Fruit fly (Drosophila melanogaster) whole organism, pupa: ENCODE data around the gene CG5342.

Experiments used
- CG10348 ChIP-seq: fragments of 200-800 bp; sonication (Bioruptor generic); IDR thresholded peaks from 2 replicates; pipeline ENCODE4 v1.3.6; 2022; ENCODE audit warnings: missing biosample characterization, missing genetic modification characterization
- CG12605 ChIP-seq: fragments of 200-800 bp; sonication (Bioruptor generic); IDR thresholded peaks from 2 replicates; pipeline ENCODE4 v1.3.6; 2022; ENCODE audit warnings: missing biosample characterization, missing genetic modification characterization
- CG13204 ChIP-seq: fragments of 200-800 bp; sonication (Bioruptor generic); optimal IDR thresholded peaks from 2 replicates; lab custom pipeline; 2018; ENCODE audit warnings: missing biosample characterization, mild to moderate bottlenecking, missing genetic modification characterization, moderate library complexity
- CG14655 ChIP-seq: fragments of 200-800 bp; sonication (Bioruptor generic); optimal IDR thresholded peaks from 3 replicates; lab custom pipeline; 2017; ENCODE audit warnings: mild to moderate bottlenecking, missing biosample characterization, missing genetic modification reagents, missing genetic modification characterization
- CG15710 ChIP-seq: fragments of 200-800 bp; sonication (Bioruptor generic); optimal IDR thresholded peaks from 2 replicates; lab custom pipeline; 2018; ENCODE audit warnings: missing biosample characterization, mild to moderate bottlenecking, missing genetic modification characterization, moderate library complexity
- CG17806 ChIP-seq: fragments of 200-800 bp; sonication (Bioruptor generic); optimal IDR thresholded peaks from 2 replicates; lab custom pipeline; 2018; ENCODE audit warnings: missing biosample characterization, mild to moderate bottlenecking, missing genetic modification characterization, moderate library complexity
- CG32121 ChIP-seq: fragments of 200-800 bp; sonication (Bioruptor generic); IDR thresholded peaks from 2 replicates; pipeline ENCODE4 v1.3.6; 2022; ENCODE audit warnings: missing biosample characterization, missing genetic modification characterization
- CG34367 ChIP-seq: fragments of 200-800 bp; sonication (Bioruptor generic); optimal IDR thresholded peaks from 2 replicates; lab custom pipeline; 2018; ENCODE audit warnings: missing biosample characterization, mild to moderate bottlenecking, missing genetic modification characterization
- CG4496 ChIP-seq: fragments of 200-800 bp; sonication (Bioruptor generic); IDR thresholded peaks from 3 replicates; pipeline ENCODE4 v1.3.6; 2022; ENCODE audit warnings: missing biosample characterization, missing genetic modification characterization
- CG8159 ChIP-seq: fragments of 200-800 bp; sonication (Bioruptor generic); optimal IDR thresholded peaks from 3 replicates; lab custom pipeline; 2018; ENCODE audit warnings: missing biosample characterization, mild to moderate bottlenecking, missing genetic modification characterization, moderate library complexity
- CG8301 ChIP-seq: fragments of 200-800 bp; sonication (Bioruptor generic); optimal IDR thresholded peaks from 2 replicates; lab custom pipeline; 2018; ENCODE audit warnings: missing biosample characterization, mild to moderate bottlenecking, missing genetic modification characterization
- CG9948 ChIP-seq: fragments of 200-800 bp; sonication (Bioruptor generic); optimal IDR thresholded peaks from 2 replicates; lab custom pipeline; 2018; ENCODE audit warnings: missing biosample characterization, mild to moderate bottlenecking, missing genetic modification characterization, moderate library complexity
- D1 ChIP-seq: fragments of 200-800 bp; sonication (Bioruptor generic); optimal IDR thresholded peaks from 2 replicates; lab custom pipeline; 2018; ENCODE audit warnings: missing biosample characterization, mild to moderate bottlenecking, missing genetic modification characterization, moderate library complexity
- EcR ChIP-seq: fragments of 200-800 bp; sonication (Bioruptor generic); optimal IDR thresholded peaks from 3 replicates; lab custom pipeline; 2019; ENCODE audit warnings: missing biosample characterization, missing genetic modification characterization, mild to moderate bottlenecking, moderate library complexity, missing genetic modification reagents
- Ets98B ChIP-seq: fragments of 200-800 bp; sonication (Bioruptor generic); IDR thresholded peaks from 2 replicates; pipeline ENCODE4 v1.3.6; 2022; ENCODE audit warnings: missing biosample characterization, missing genetic modification characterization
- Pif1A ChIP-seq: fragments of 200-800 bp; sonication (Bioruptor generic); optimal IDR thresholded peaks from 3 replicates; lab custom pipeline; 2016; ENCODE audit warnings: missing biosample characterization, missing genetic modification characterization
- Pif1B ChIP-seq: fragments of 200-800 bp; sonication (Bioruptor generic); optimal IDR thresholded peaks from 3 replicates; lab custom pipeline; 2016; ENCODE audit warnings: missing biosample characterization, missing genetic modification characterization
- Snoo ChIP-seq: fragments of 200-800 bp; sonication (Bioruptor generic); optimal IDR thresholded peaks from 3 replicates; lab custom pipeline; 2017; ENCODE audit warnings: missing biosample characterization, mild to moderate bottlenecking, missing genetic modification characterization, inconsistent platforms
- fd96Ca ChIP-seq: fragments of 200-800 bp; sonication (Bioruptor generic); IDR thresholded peaks from 3 replicates; pipeline ENCODE4 v1.3.6; 2022; ENCODE audit warnings: missing biosample characterization, missing genetic modification characterization
- gl ChIP-seq: fragments of 200-800 bp; sonication (Bioruptor generic); optimal IDR thresholded peaks from 2 replicates; lab custom pipeline; 2018; ENCODE audit warnings: missing biosample characterization, mild to moderate bottlenecking, missing genetic modification characterization
- rn ChIP-seq: fragments of 200-800 bp; sonication (Bioruptor generic); IDR thresholded peaks from 2 replicates; pipeline ENCODE4 v1.3.6; 2022; ENCODE audit warnings: missing biosample characterization, missing genetic modification characterization

The CG5342 gene

DNA sequence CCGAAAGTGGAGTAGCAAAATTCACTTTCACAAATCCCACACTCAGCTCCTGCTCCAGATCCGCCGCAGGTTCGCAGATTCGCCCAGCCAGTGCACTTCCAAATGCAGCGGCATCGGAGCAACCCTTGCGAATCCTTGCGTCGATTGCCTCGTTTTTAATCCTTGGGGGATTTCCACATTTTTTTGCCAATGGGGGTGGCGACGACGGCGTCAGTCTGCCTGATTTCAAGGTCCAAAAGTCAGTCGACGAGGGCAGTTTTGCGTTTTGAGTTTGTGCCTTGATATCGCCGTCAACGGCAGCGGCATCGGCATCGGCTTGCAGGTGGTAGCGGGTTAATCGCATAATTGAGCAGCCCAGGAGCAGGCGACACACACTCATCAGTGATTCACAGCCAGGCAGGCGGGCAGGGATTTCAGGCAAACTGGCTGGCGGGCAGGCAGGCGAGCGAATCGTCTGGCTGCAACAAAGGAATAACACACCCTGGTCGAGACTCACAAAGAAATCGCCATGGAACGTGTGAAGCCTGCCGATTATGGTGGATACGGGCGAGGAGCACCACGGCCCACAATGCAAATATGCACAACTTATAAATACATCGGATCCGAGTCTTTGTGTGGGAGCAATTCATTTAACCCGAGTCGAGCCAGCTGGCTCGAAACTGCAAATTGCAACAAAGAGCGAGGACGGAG lies 36.9 kb downstream of the CG5342 start:
- TF ChIP-seq Pif1B (GFP tag; lab: Kevin White, UChicago) (no peak), gl (tag; lab: Kevin White, UChicago) (no peak), CG13204 (peak; percentile 6), CG14655 (GFP tag; lab: Kevin White, UChicago) (no peak), Ets98B (no peak), EcR (GFP tag; lab: Kevin White, UChicago) (peak; percentile 71), CG8159 (tag; lab: Kevin White, UChicago) (peak; percentile 26)

DNA sequence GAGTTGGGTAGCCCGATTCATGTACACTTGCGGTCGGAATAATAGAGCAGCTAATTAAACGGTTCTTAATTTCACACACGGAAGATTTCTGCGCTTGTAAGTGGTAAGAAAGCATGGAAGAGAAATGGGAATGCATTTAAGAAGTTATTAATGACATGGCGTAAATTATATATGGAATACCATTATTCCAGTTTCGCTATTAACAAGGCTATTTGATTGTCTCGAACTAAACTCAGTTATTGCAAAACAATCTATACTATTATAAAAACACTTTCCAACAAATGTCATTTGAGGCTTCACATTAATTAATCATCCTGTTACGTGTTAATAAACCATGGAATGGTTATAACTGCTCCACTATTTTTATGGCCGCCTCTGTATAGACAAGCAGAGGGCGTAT lies 37.6 kb downstream of the CG5342 start:
- TF ChIP-seq Pif1B (GFP tag; lab: Kevin White, UChicago) (peak; percentile 29), CG10348 (GFP tag; lab: Robert Waterston, UW) (no peak), D1 (tag; lab: Kevin White, UChicago) (no peak), CG9948 (tag; lab: Kevin White, UChicago) (peak; percentile 55), CG4496 (GFP tag; lab: Robert Waterston, UW) (peak; percentile 4; the same call in 1 of the 3 replicates), CG8159 (tag; lab: Kevin White, UChicago) (peak; percentile 36), CG15710 (tag; lab: Kevin White, UChicago) (peak; percentile 47), rn (GFP tag; lab: Robert Waterston, UW) (no peak), CG12605 (GFP tag; lab: Robert Waterston, UW) (no peak), fd96Ca (GFP tag; lab: Robert Waterston, UW) (no peak), Ets98B (no peak), CG8301 (peak; percentile 63), CG32121 (peak; percentile 28; the same call in 1 of the 2 replicates), CG17806 (tag; lab: Kevin White, UChicago) (peak; percentile 21), Pif1A (GFP tag; lab: Kevin White, UChicago) (no peak), Snoo (tag; lab: Kevin White, UChicago) (no peak), CG13204 (no peak), CG34367 (peak; percentile 24), gl (tag; lab: Kevin White, UChicago) (no peak), CG14655 (GFP tag; lab: Kevin White, UChicago) (peak; percentile 76), EcR (GFP tag; lab: Kevin White, UChicago) (no peak)
- TF ChIP-seq, all 21 proteins: peak for 10

DNA sequence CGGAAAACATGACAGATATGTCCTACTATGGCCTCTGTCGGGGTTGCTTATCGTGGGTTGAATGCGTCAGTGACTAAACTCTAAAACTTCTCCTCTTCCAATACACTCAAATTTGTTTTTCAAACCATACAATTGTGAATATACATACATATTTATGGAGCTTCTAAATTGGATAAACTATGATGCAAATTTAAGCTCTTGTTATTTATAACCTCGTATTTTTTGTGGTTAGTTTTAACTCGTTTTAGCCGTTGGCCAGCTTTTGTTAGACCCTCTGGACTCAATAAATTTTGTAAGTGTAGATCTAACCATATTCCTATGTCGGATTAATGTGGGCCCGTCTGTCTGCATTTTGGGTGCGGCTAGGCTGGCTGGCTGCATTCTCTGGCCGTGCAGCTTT lies 38.7 kb downstream of the CG5342 start:
- peak; percentile 15 for TF ChIP-seq CG15710 (tag; lab: Kevin White, UChicago)
- no peak for TF ChIP-seq rn (GFP tag; lab: Robert Waterston, UW)
- TF ChIP-seq CG32121: no peak
- peak; percentile 78 for TF ChIP-seq CG14655 (GFP tag; lab: Kevin White, UChicago)
- TF ChIP-seq CG8301: peak; percentile 76
- peak; percentile 23 for TF ChIP-seq gl (tag; lab: Kevin White, UChicago)
- TF ChIP-seq CG12605 (GFP tag; lab: Robert Waterston, UW): 0 out of 2 replicates have a peak, but pooled peaks have one; percentile 41
- TF ChIP-seq Pif1B (GFP tag; lab: Kevin White, UChicago): no peak
- TF ChIP-seq CG34367: peak; percentile 18
- TF ChIP-seq CG10348 (GFP tag; lab: Robert Waterston, UW): no peak
- peak; percentile 52 for TF ChIP-seq CG9948 (tag; lab: Kevin White, UChicago)
- peak; percentile 38; the same call in 1 of the 3 replicates for TF ChIP-seq CG4496 (GFP tag; lab: Robert Waterston, UW)
- no peak for TF ChIP-seq EcR (GFP tag; lab: Kevin White, UChicago)
- peak; percentile 38; the same call in 1 of the 2 replicates for TF ChIP-seq Ets98B
- no peak for TF ChIP-seq CG13204
- TF ChIP-seq CG17806 (tag; lab: Kevin White, UChicago): peak; percentile 45
- 0 out of 3 replicates have a peak, but pooled peaks have one; percentile 40 for TF ChIP-seq fd96Ca (GFP tag; lab: Robert Waterston, UW)
- peak; percentile 30 for TF ChIP-seq CG8159 (tag; lab: Kevin White, UChicago)
- TF ChIP-seq Pif1A (GFP tag; lab: Kevin White, UChicago): no peak
- no peak for TF ChIP-seq D1 (tag; lab: Kevin White, UChicago)
- TF ChIP-seq Snoo (tag; lab: Kevin White, UChicago): no peak

DNA sequence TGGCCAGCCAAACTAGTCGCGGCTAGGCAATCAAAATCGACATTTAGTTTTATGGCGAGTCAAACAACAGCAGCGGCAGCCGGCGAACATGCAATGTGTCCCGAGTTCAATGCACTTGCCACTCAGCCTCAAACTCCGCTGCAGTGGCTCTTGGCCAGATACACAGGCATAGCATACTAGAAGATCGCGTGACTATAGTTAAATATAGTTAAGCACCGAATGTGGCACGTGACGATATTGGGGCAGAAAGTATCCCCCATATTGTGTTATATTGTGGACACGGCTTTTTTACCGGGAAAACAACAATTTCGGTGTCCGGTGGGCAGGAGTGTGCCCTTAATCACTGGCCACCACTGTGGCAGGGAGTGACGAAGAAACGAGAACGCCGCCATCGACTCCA lies 39.2 kb downstream of the CG5342 start:
- no peak for TF ChIP-seq CG32121
- TF ChIP-seq fd96Ca (GFP tag; lab: Robert Waterston, UW): peak; percentile 51; the same call in 1 of the 3 replicates
- no peak for TF ChIP-seq Snoo (tag; lab: Kevin White, UChicago)
- peak; percentile 41; the same call in 2 of the 3 replicates for TF ChIP-seq CG4496 (GFP tag; lab: Robert Waterston, UW)
- TF ChIP-seq CG12605 (GFP tag; lab: Robert Waterston, UW): no peak
- TF ChIP-seq EcR (GFP tag; lab: Kevin White, UChicago): peak; percentile 68
- no peak for TF ChIP-seq CG8159 (tag; lab: Kevin White, UChicago)

DNA sequence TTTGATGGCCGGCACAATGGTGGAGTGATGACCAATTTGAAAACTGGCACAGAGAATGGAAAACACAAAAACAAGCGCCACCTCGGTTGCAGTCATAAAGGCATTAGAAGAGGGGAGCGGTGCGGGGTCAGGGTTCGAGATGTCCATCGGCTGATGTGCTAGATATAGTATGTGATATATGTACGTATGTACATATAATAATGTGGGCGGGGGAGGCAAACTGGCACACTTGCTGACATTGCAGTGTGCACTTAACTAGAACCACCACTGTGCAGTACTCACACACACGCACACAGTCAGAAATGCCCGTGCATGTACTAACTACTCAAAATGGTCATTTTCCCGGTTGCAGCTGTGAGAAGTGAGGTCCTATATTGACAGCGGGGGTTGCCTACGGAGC lies 40.3 kb downstream of the CG5342 start:
- TF ChIP-seq CG32121 (0 out of 2 replicates have a peak, but pooled peaks have one; percentile 22), CG4496 (GFP tag; lab: Robert Waterston, UW) (0 out of 3 replicates have a peak, but pooled peaks have one; percentile 14), gl (tag; lab: Kevin White, UChicago) (no peak)
- TF ChIP-seq, all 21 proteins: peak for 2
